Worm (Caenorhabditis elegans) whole organism, early embryonic: ENCODE measurements around the gene T19D12.10.

Experiments used
- B0310.2 ChIP-seq: sonication (generic microtip); optimal IDR thresholded peaks from 2 replicates; lab custom pipeline; 2016; ENCODE audit warnings: mild to moderate bottlenecking, missing genetic modification characterization, missing compliant biosample characterization
- aly-1 ChIP-seq: sonication (generic microtip); optimal IDR thresholded peaks from 2 replicates; lab custom pipeline; 2016; ENCODE audit warnings: missing genetic modification characterization, missing compliant biosample characterization
- ama-1 ChIP-seq: fragments of 150-350 bp; optimal IDR thresholded peaks from 2 replicates; lab custom pipeline; 2014
- ceh-36 ChIP-seq: sonication (generic microtip); optimal IDR thresholded peaks from 2 replicates; lab custom pipeline; 2016; ENCODE audit warnings: missing genetic modification characterization, inconsistent platforms, missing compliant biosample characterization
- flt-1 ChIP-seq: fragments of 200-800 bp; sonication (Bioruptor generic); IDR thresholded peaks from 2 replicates; pipeline ENCODE4 v1.3.6; 2022; ENCODE audit warnings: missing genetic modification characterization, missing compliant biosample characterization
- hmbx-1 ChIP-seq: sonication (generic microtip); optimal IDR thresholded peaks from 2 replicates; lab custom pipeline; 2016; ENCODE audit warnings: mild to moderate bottlenecking, missing genetic modification characterization, missing compliant biosample characterization
- hmg-4 ChIP-seq: fragments of 200-800 bp; sonication (Bioruptor generic); optimal IDR thresholded peaks from 2 replicates; lab custom pipeline; 2018; ENCODE audit warnings: mild to moderate bottlenecking, missing genetic modification characterization, missing compliant biosample characterization
- hnd-1 ChIP-seq: sonication (generic microtip); optimal IDR thresholded peaks from 2 replicates; lab custom pipeline; 2016; ENCODE audit warnings: missing genetic modification characterization, missing compliant biosample characterization
- pes-1 ChIP-seq: fragments of 200-800 bp; sonication (Bioruptor generic); IDR thresholded peaks from 2 replicates; pipeline ENCODE4 v1.3.6; 2022; ENCODE audit warnings: missing genetic modification reagents, missing genetic modification characterization, missing compliant biosample characterization
- sea-1 ChIP-seq: fragments of 200-800 bp; sonication (Bioruptor generic); conservative IDR thresholded peaks from 2 replicates; pipeline ENCODE4 v1.3.6; 2022; ENCODE audit warnings: missing genetic modification characterization, missing compliant biosample characterization
- tbx-11 ChIP-seq: fragments of 200-800 bp; sonication (Bioruptor generic); IDR thresholded peaks from 2 replicates; pipeline ENCODE4 v1.3.6; 2022; ENCODE audit warnings: missing genetic modification characterization, missing compliant biosample characterization

DNA sequence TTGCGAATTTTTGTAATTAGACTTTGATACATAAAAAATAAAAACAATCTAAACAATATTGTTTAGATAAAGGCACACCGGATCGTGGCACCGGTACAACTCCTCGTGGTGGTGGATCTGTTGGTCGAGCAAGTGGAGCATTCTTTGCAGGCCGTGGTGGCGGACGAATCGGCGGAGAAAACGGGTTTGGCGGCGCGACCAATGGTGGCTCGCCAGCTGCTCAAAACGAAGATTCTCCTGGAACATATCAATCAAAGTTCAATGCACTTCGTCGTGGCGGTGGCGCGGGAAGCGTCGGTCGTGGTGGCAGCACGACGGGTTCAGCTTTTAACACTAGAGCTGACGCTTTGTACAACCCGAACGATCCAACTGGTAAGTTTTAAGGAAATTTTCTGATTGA is 27.3 kb upstream of the T19D12.10 start:
- TF ChIP-seq hmbx-1 (no peak), ceh-36 (no peak), hnd-1 (no peak), hmg-4 (GFP tag; lab: Kevin White, UChicago) (no peak), ama-1 (no peak), sea-1 (GFP tag; lab: Robert Waterston, UW) (no peak), pes-1 (no peak), aly-1 (tag; lab: Kevin White, UChicago) (no peak), B0310.2 (tag; lab: Kevin White, UChicago) (no peak), tbx-11 (GFP tag; lab: Robert Waterston, UW) (no peak), flt-1 (GFP tag; lab: Robert Waterston, UW) (no peak)
